Worm (Caenorhabditis elegans): Measurements from ENCODE around the gene ZC449.7.

The ZC449.7 gene

DNA sequence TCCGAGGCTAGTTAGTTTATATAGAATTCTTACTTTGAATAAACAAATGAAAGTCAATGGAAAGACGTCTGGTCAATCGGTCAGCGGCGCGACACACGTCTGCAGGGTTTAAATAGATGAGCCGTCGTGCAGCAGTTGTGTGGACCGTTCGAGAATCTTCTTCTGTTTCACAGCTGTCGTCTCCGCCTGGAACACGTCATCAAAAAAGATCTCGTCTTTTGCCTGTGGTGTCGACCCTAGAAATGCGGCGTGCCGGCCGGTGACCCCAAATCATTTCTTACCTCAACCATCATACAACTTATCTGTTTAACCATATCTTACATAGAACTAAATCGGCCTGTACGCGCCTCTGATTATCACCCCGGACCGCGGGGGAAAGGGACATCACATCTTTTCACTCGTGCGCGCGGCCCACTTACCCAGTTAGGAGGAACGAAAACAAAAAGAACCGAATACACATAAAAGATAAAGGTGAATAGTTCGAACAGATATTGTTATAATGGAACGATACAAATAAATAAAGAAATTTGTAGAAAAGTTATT lies 41.8 kb upstream of the ZC449.7 start:
- TF ChIP-seq nhr-43 (tag; optimal IDR thresholded peaks at IDR 0.05; ENCODE audit: poor library complexity, severe bottlenecking) (peak; percentile 18), lin-39 (tag; optimal IDR thresholded peaks at IDR 0.05) (peak; percentile 30), nhr-23 (tag; optimal IDR thresholded peaks at IDR 0.05) (peak; percentile 87), ceh-82 (tag; optimal IDR thresholded peaks at IDR 0.05) (no peak), nhr-25 (tag; optimal IDR thresholded peaks at IDR 0.05) (peak; percentile 4), ceh-16 (tag; optimal IDR thresholded peaks at IDR 0.05) (no peak), elt-3 (tag; optimal IDR thresholded peaks at IDR 0.05) (peak in 1 of 3 experiments; percentile 3)

DNA sequence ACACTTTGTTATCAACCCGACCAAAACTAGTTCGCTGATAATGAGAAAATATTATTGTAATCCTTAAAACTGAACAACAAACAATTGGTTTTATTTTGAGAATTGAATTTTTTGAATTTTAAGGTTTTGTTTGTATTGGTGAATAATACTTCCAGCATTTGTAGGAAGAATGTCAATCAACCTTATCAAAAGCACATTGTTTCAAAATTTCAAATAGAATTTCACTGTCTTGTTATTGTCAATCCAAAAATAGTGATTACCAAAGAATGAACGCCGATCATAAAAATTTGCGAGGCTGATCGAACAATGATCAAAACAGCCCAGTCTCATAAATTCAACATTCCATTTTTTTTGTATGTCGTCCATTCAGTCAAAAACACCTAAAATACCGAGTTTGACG lies 39.4 kb upstream of the ZC449.7 start:
- no peak for TF ChIP-seq nhr-12 (tag; optimal IDR thresholded peaks at IDR 0.05)
- TF ChIP-seq ZK546.5 (tag; optimal IDR thresholded peaks at IDR 0.05) = no peak
- no peak for TF ChIP-seq lin-15B (tag; optimal IDR thresholded peaks at IDR 0.05)
- TF ChIP-seq ceh-82 (tag; optimal IDR thresholded peaks at IDR 0.05) = no peak
- no peak for TF ChIP-seq tbx-2 (tag; optimal IDR thresholded peaks at IDR 0.05)
- TF ChIP-seq egl-5 (tag; optimal IDR thresholded peaks at IDR 0.05) = no peak
- TF ChIP-seq lin-39 (tag; optimal IDR thresholded peaks at IDR 0.05) = no peak
- no peak for TF ChIP-seq snpc-4 (tag; optimal IDR thresholded peaks at IDR 0.05)
- TF ChIP-seq fkh-2 (tag; optimal IDR thresholded peaks at IDR 0.05) = no peak
- no peak for TF ChIP-seq sea-2 (GFP tag; optimal IDR thresholded peaks at IDR 0.05)
- no peak for TF ChIP-seq mdl-1 (tag; optimal IDR thresholded peaks at IDR 0.05)
- TF ChIP-seq nhr-67 (tag; optimal IDR thresholded peaks at IDR 0.05) = no peak
- no peak for TF ChIP-seq nhr-237 (tag; optimal IDR thresholded peaks at IDR 0.05)
- no peak for TF ChIP-seq unc-39 (tag; optimal IDR thresholded peaks at IDR 0.05)
- TF ChIP-seq eor-1 (tag; optimal IDR thresholded peaks at IDR 0.05) = no peak
- no peak for TF ChIP-seq ztf-11 (tag; optimal IDR thresholded peaks at IDR 0.05)
- TF ChIP-seq nhr-76 (tag; optimal IDR thresholded peaks at IDR 0.05) = no peak

DNA sequence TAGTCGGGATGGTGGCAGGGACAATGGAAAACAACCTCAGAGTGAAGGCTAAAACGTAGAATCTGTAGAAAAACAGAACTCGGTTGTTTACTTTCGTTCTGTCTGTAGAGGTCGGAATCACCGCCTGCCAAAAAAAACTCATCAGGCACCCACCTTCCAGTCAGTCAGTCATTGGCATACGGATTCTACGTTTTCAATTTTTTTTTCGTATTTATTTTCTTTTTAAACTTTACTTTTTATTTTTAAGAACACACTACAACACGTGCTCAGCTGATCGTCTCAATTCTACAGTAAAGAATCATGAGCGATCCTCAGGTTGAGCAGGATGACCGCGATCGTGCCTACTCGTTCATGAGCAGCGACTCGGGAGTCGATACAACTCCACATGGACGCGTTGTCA lies 37.3 kb upstream of the ZC449.7 start, which contains the start of gene lfi-1:
Gene lfi-1, plus strand, starts transcription at position 301 of the 400 bp plus-strand sequence.
- TF ChIP-seq nhr-43 (tag; optimal IDR thresholded peaks at IDR 0.05; ENCODE audit: poor library complexity, severe bottlenecking) (no peak), jun-1 (tag; optimal IDR thresholded peaks at IDR 0.05) (no peak), fkh-10 (GFP tag; optimal IDR thresholded peaks at IDR 0.05) (no peak), aly-2 (tag; optimal IDR thresholded peaks at IDR 0.05) (no peak), nhr-237 (tag; optimal IDR thresholded peaks at IDR 0.05) (no peak), tbx-2 (tag; optimal IDR thresholded peaks at IDR 0.05) (no peak), fos-1 (tag; optimal IDR thresholded peaks at IDR 0.05) (no peak), egl-27 (tag; optimal IDR thresholded peaks at IDR 0.05) (no peak), lsy-12 (tag; optimal IDR thresholded peaks at IDR 0.05) (no peak), pha-4 (tag; optimal IDR thresholded peaks at IDR 0.05) (no peak), ztf-4 (tag; optimal IDR thresholded peaks at IDR 0.05) (no peak), ztf-11 (tag; optimal IDR thresholded peaks at IDR 0.05) (no peak), nhr-23 (tag; optimal IDR thresholded peaks at IDR 0.05) (no peak), ZK546.5 (tag; optimal IDR thresholded peaks at IDR 0.05) (no peak), nhr-67 (tag; optimal IDR thresholded peaks at IDR 0.05) (no peak), nhr-11 (tag; optimal IDR thresholded peaks at IDR 0.05) (no peak), ama-1 (optimal IDR thresholded peaks at IDR 0.05) (no peak)

DNA sequence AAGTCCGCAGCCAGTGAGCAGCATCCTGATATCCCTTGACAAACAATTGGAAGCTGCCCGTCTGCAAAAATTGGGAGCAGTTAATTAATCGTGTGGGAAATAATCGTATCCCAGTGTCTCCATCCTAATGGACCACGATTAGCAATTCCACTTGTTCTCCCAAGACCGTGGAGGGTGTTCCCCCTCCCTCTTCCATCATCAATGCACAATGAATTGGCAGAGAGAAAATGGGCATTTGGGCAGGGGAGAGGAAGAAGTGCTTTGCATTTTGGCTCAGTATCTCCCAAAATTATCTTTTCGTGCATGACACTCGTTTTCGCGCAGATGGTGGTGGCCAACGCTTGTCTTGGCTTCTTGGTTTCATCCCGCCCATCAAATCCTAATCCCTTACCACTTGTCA lies 35.8 kb upstream of the ZC449.7 start:
- no peak for TF ChIP-seq fos-1 (tag; optimal IDR thresholded peaks at IDR 0.05)
- no peak for TF ChIP-seq daf-12 (tag; optimal IDR thresholded peaks at IDR 0.05)
- no peak for TF ChIP-seq fkh-10 (GFP tag; optimal IDR thresholded peaks at IDR 0.05)
- no peak for TF ChIP-seq lin-39 (tag; optimal IDR thresholded peaks at IDR 0.05)
- no peak for TF ChIP-seq ztf-4 (tag; optimal IDR thresholded peaks at IDR 0.05)
- TF ChIP-seq eor-1 (tag; optimal IDR thresholded peaks at IDR 0.05) = no peak

DNA sequence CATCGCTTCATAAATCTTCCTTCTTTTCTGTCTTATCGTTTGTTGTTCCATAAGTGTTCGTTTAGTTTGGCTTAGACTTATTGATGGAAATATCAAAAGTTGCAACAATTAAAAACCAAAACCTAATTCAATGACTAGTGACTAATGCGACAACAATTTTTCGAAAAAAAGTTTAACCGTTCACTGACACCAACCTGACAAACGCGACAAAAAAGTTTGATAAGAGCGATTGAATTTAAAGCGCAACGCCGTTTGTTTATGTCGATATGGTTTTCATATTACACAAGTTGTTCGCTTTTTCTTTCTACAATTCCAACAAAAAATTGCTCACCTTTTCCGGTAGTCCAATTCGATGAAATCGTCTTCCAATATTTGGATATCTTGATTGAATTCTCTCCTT lies 34.8 kb upstream of the ZC449.7 start:
- TF ChIP-seq nhr-23 (tag; optimal IDR thresholded peaks at IDR 0.05) (no peak), elt-2 (tag; optimal IDR thresholded peaks at IDR 0.05) (peak; percentile 35)
